Fruit fly (Drosophila melanogaster) S2 (cell line): ENCODE data around the gene CG12056.

Source experiments
- CG8478 ChIP-seq: fragments of >200 bp; optimal IDR thresholded peaks from 2 replicates; lab custom pipeline; 2018
- CTCF ChIP-seq, 2 experiments: fragments of >200 bp; optimal IDR thresholded peaks; 2 replicates each; lab custom pipeline; 2018

dm6 chrX:9193604-9194003, 1.1 kb downstream of the CG12056 start, which contains the start of gene CG12106:
- TF ChIP-seq CG8478 (no peak), CTCF (optimal IDR thresholded peaks at IDR 0.05; lab: Kevin White, UChicago) (no peak)
